Fruit fly (Drosophila melanogaster): ENCODE results near the gene Tango10.

Gene Tango10

dm6 chrX:11715937-11716730, 3.9 kb upstream of the Tango10 start (continued):
- TF ChIP-seq CG10147 (GFP tag; optimal IDR thresholded peaks at IDR 0.05) (peak; percentile 93), CG14441 (GFP tag; IDR thresholded peaks at IDR 0.05) (peak; percentile 71), Camta (GFP tag; optimal IDR thresholded peaks at IDR 0.05) (peak; percentile 84), CG15073 (GFP tag; optimal IDR thresholded peaks at IDR 0.05) (peak; percentile 23), CG12071 (GFP tag; optimal IDR thresholded peaks at IDR 0.05) (peak; percentile 84), Drgx (GFP tag; IDR thresholded peaks at IDR 0.05) (peak; percentile 85), CG6791 (GFP tag; IDR thresholded peaks at IDR 0.05; ENCODE audit: partially characterized antibody) (peak; percentile 72), HLH3B (GFP tag; IDR thresholded peaks at IDR 0.05) (peak; percentile 80), CG10959 (GFP tag; IDR thresholded peaks at IDR 0.05) (peak; percentile 82), Vsx1 (GFP tag; optimal IDR thresholded peaks at IDR 0.05) (peak; percentile 75), Meics (GFP tag; optimal IDR thresholded peaks at IDR 0.05) (peak; percentile 93), sna (GFP tag; IDR thresholded peaks at IDR 0.05; ENCODE audit: partially characterized antibody) (peak; percentile 68; the same call in 1 of the 2 replicates), HmgZ (tag; optimal IDR thresholded peaks at IDR 0.05) (peak; percentile 87), jigr1 (GFP tag; IDR thresholded peaks at IDR 0.05) (peak; percentile 72; the same call in 2 of the 3 replicates), ato (GFP tag; IDR thresholded peaks at IDR 0.05; ENCODE audit: partially characterized antibody) (peak; percentile 34; the same call in 1 of the 2 replicates), CG17802 (tag; optimal IDR thresholded peaks at IDR 0.05) (peak; percentile 64)

- no peak for TF ChIP-seq CG3407 (GFP tag; optimal IDR thresholded peaks at IDR 0.05)
- no peak for TF ChIP-seq CG1647 (GFP tag; optimal IDR thresholded peaks at IDR 0.05)
- TF ChIP-seq Sry-β (GFP tag; optimal IDR thresholded peaks at IDR 0.05): peak; percentile 78
- TF ChIP-seq CG9797 (GFP tag; optimal IDR thresholded peaks at IDR 0.05): peak; percentile 15
- TF ChIP-seq CG13424 (tag; optimal IDR thresholded peaks at IDR 0.05): peak; percentile 15
- TF ChIP-seq gem (tag; optimal IDR thresholded peaks at IDR 0.05): peak; percentile 38
- peak; percentile 58; the same call in 2 of the 3 replicates for TF ChIP-seq knrl (GFP tag; IDR thresholded peaks at IDR 0.05; ENCODE audit: partially characterized antibody)
- TF ChIP-seq CG2116 (GFP tag; optimal IDR thresholded peaks at IDR 0.05): peak; percentile 92
- TF ChIP-seq CG14667 (GFP tag; IDR thresholded peaks at IDR 0.05): no peak
- TF ChIP-seq fru (optimal IDR thresholded peaks at IDR 0.05): no peak
- peak; percentile 26 for TF ChIP-seq CG12299 (tag; optimal IDR thresholded peaks at IDR 0.05)
- TF ChIP-seq HLH3B (GFP tag; IDR thresholded peaks at IDR 0.05): 0 out of 2 replicates have a peak, but pooled peaks have one; percentile 6
- peak; percentile 30 for TF ChIP-seq Fer3 (tag; optimal IDR thresholded peaks at IDR 0.05)
- TF ChIP-seq trem (tag; optimal IDR thresholded peaks at IDR 0.05): peak; percentile 53
- TF ChIP-seq Lhr (GFP tag; optimal IDR thresholded peaks at IDR 0.05): peak; percentile 42
- TF ChIP-seq esg (GFP tag; conservative IDR thresholded peaks at IDR 0.05): no peak
- no peak for TF ChIP-seq Mes4 (GFP tag; optimal IDR thresholded peaks at IDR 0.05)
- TF ChIP-seq kah (GFP tag; optimal IDR thresholded peaks at IDR 0.05): peak; percentile 83
- TF ChIP-seq Chrac-16 (GFP tag; optimal IDR thresholded peaks at IDR 0.05): peak; percentile 34
- TF ChIP-seq cwo (GFP tag; optimal IDR thresholded peaks at IDR 0.05): no peak
- peak in 1 of 2 experiments; percentile 18 for TF ChIP-seq dpn (GFP tag; optimal IDR thresholded peaks at IDR 0.05)
- TF ChIP-seq corto (GFP tag; optimal IDR thresholded peaks at IDR 0.05): peak; percentile 37
- no peak; the same call in 2 of the 3 replicates for TF ChIP-seq Doc3 (GFP tag; IDR thresholded peaks at IDR 0.05; ENCODE audit: partially characterized antibody)
- TF ChIP-seq bsh (GFP tag; optimal IDR thresholded peaks at IDR 0.05): peak in 1 of 2 experiments; percentile 21
- no peak for TF ChIP-seq CG9817 (tag; optimal IDR thresholded peaks at IDR 0.05)
- TF ChIP-seq NC2α (GFP tag; optimal IDR thresholded peaks at IDR 0.05): no peak
- no peak for TF ChIP-seq hbn (GFP tag; IDR thresholded peaks at IDR 0.05; ENCODE audit: partially characterized antibody)
- TF ChIP-seq pzg (GFP tag; optimal IDR thresholded peaks at IDR 0.05): peak; percentile 67
- TF ChIP-seq Blimp-1 (GFP tag; optimal IDR thresholded peaks at IDR 0.05): peak; percentile 7
- peak; percentile 10 for TF ChIP-seq Six4 (GFP tag; optimal IDR thresholded peaks at IDR 0.05)
- no peak; the same call in 1 of the 2 replicates for TF ChIP-seq ato (GFP tag; IDR thresholded peaks at IDR 0.05; ENCODE audit: partially characterized antibody)
Measured at dm6 chrX:11716731-11717326, 3.2 kb upstream of the Tango10 start, which contains the start of gene prtp. Gene prtp, plus strand, starts transcription at chrX:11716756.
